Fruit fly (Drosophila melanogaster): ENCODE data around the gene GstD2.

DNA sequence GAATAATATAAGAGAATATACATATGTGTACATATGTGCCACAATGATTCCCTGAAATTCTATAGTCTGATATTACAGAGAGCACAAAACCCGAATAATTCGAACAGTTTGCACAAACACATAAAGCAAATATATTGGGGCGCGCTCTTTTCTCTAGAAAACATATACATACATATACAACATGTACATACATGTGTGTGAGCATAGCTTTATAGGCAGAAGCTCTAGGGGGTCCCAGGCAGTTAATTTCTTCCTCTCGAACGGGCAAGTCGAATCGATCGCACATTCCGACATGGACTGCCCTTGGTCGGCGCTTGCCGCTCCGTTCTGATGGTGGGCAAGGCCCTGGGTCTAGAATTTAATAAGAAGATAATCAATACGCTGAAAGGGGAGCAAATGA, 1.0 kb downstream of the GstD2 start, which contains the start of gene GstD3:
- TF ChIP-seq psq (optimal IDR thresholded peaks at IDR 0.05): no peak
- no peak for TF ChIP-seq ttk (optimal IDR thresholded peaks at IDR 0.05)
- TF ChIP-seq insv (optimal IDR thresholded peaks at IDR 0.05): no peak
- no peak for TF ChIP-seq Sin3A (optimal IDR thresholded peaks at IDR 0.05)
- no peak for TF ChIP-seq Myc (optimal IDR thresholded peaks at IDR 0.05)
- no peak for TF ChIP-seq h (optimal IDR thresholded peaks at IDR 0.05)

All from Kc167 (cell line).